Fruit fly (Drosophila melanogaster): ENCODE results near the gene Vps16A.
A peak's percentile ranks its signal among the peaks of the same experiment; 100 is the strongest.

Gene Vps16A

dm6 chr3R:9229996-9230601, 36.7 kb upstream of the Vps16A start:
- TF ChIP-seq Sp1 (GFP tag; optimal IDR thresholded peaks at IDR 0.05) = peak; percentile 9
- TF ChIP-seq Dif (GFP tag; optimal IDR thresholded peaks at IDR 0.05; ENCODE audit: partially characterized antibody) = no peak
- TF ChIP-seq Hr83 (GFP tag; optimal IDR thresholded peaks at IDR 0.05; ENCODE audit: poor library complexity, severe bottlenecking) = no peak
- TF ChIP-seq h (GFP tag; optimal IDR thresholded peaks at IDR 0.05) = peak; percentile 45
- TF ChIP-seq lola (GFP tag; optimal IDR thresholded peaks at IDR 0.05) = no peak
- peak; percentile 36 for TF ChIP-seq br (GFP tag; optimal IDR thresholded peaks at IDR 0.05)
- TF ChIP-seq fru (GFP tag; optimal IDR thresholded peaks at IDR 0.05) = peak; percentile 43
- no peak for TF ChIP-seq brk (GFP tag; optimal IDR thresholded peaks at IDR 0.05)
- TF ChIP-seq psq (GFP tag; optimal IDR thresholded peaks at IDR 0.05) = peak; percentile 10
- TF ChIP-seq foxo (GFP tag; optimal IDR thresholded peaks at IDR 0.05) = peak in 1 of 2 experiments; percentile 33
- no peak for TF ChIP-seq Rel (GFP tag; optimal IDR thresholded peaks at IDR 0.05)
- TF ChIP-seq Rel (tag; optimal IDR thresholded peaks at IDR 0.05) = peak; percentile 50
- peak; percentile 48 for TF ChIP-seq rgr (GFP tag; optimal IDR thresholded peaks at IDR 0.05)
- TF ChIP-seq sage (GFP tag; optimal IDR thresholded peaks at IDR 0.05) = peak; percentile 24
- no peak for TF ChIP-seq Dfd (GFP tag; optimal IDR thresholded peaks at IDR 0.05)
- peak; percentile 51 for TF ChIP-seq woc (GFP tag; optimal IDR thresholded peaks at IDR 0.05)
- peak; percentile 18 for TF ChIP-seq OdsH (GFP tag; optimal IDR thresholded peaks at IDR 0.05)

dm6 chr3R:9232346-9232745, 34.5 kb upstream of the Vps16A start:
- TF ChIP-seq Dfd (GFP tag; optimal IDR thresholded peaks at IDR 0.05) (peak; percentile 92), Abd-B (GFP tag; optimal IDR thresholded peaks at IDR 0.05) (no peak)

- TF ChIP-seq Dfd (GFP tag; optimal IDR thresholded peaks at IDR 0.05) (peak; percentile 97), GATAd (GFP tag; optimal IDR thresholded peaks at IDR 0.05) (no peak)
Measured at dm6 chr3R:9233763-9234162, 33.1 kb upstream of the Vps16A start.

- TF ChIP-seq Dfd (GFP tag; optimal IDR thresholded peaks at IDR 0.05) = peak; percentile 42
- no peak for TF ChIP-seq Rel (GFP tag; optimal IDR thresholded peaks at IDR 0.05)
- TF ChIP-seq Rel (tag; optimal IDR thresholded peaks at IDR 0.05) = no peak
Measured at dm6 chr3R:9234756-9235255, 32.0 kb upstream of the Vps16A start.

dm6 chr3R:9236070-9236492, 30.7 kb upstream of the Vps16A start:
- no peak for TF ChIP-seq dsf (GFP tag; optimal IDR thresholded peaks at IDR 0.05; ENCODE audit: borderline replicate concordance)
- peak; percentile 55 for TF ChIP-seq N (GFP tag; optimal IDR thresholded peaks at IDR 0.05)
- no peak for TF ChIP-seq rgr (GFP tag; optimal IDR thresholded peaks at IDR 0.05)
- TF ChIP-seq pan (optimal IDR thresholded peaks at IDR 0.05) = no peak
- TF ChIP-seq fru (GFP tag; optimal IDR thresholded peaks at IDR 0.05) = peak; percentile 42
- no peak for TF ChIP-seq Rel (GFP tag; optimal IDR thresholded peaks at IDR 0.05)
- no peak for TF ChIP-seq Rel (tag; optimal IDR thresholded peaks at IDR 0.05)
- no peak for TF ChIP-seq Mio (GFP tag; optimal IDR thresholded peaks at IDR 0.05)
- no peak for TF ChIP-seq Hnf4 (GFP tag; optimal IDR thresholded peaks at IDR 0.05)
- peak; percentile 10 for TF ChIP-seq br (GFP tag; optimal IDR thresholded peaks at IDR 0.05)
- TF ChIP-seq HLH106 (tag; optimal IDR thresholded peaks at IDR 0.05) = no peak
- TF ChIP-seq jim (GFP tag; optimal IDR thresholded peaks at IDR 0.05) = no peak
- no peak for TF ChIP-seq sv (GFP tag; optimal IDR thresholded peaks at IDR 0.05)
- no peak for TF ChIP-seq OdsH (GFP tag; optimal IDR thresholded peaks at IDR 0.05)
- no peak for TF ChIP-seq tai (GFP tag; optimal IDR thresholded peaks at IDR 0.05)
- no peak for TF ChIP-seq dmrt93B (GFP tag; optimal IDR thresholded peaks at IDR 0.05)
- no peak for TF ChIP-seq Hr83 (GFP tag; optimal IDR thresholded peaks at IDR 0.05; ENCODE audit: poor library complexity, severe bottlenecking)
- TF ChIP-seq h (GFP tag; optimal IDR thresholded peaks at IDR 0.05) = no peak
- TF ChIP-seq Hr78 (GFP tag; optimal IDR thresholded peaks at IDR 0.05) = no peak
- TF ChIP-seq CG32264 (GFP tag; optimal IDR thresholded peaks at IDR 0.05) = no peak
- peak; percentile 97 for TF ChIP-seq psq (GFP tag; optimal IDR thresholded peaks at IDR 0.05)
- no peak for TF ChIP-seq CrebA (GFP tag; optimal IDR thresholded peaks at IDR 0.05; ENCODE audit: borderline replicate concordance)
- TF ChIP-seq CG9705 (GFP tag; optimal IDR thresholded peaks at IDR 0.05) = no peak
- TF ChIP-seq foxo (GFP tag; optimal IDR thresholded peaks at IDR 0.05) = no peak
- TF ChIP-seq Vsx2 (GFP tag; optimal IDR thresholded peaks at IDR 0.05; ENCODE audit: partially characterized antibody) = no peak
- no peak for TF ChIP-seq Myc (optimal IDR thresholded peaks at IDR 0.05)
- TF ChIP-seq lola (GFP tag; optimal IDR thresholded peaks at IDR 0.05) = no peak
- no peak for TF ChIP-seq Sp1 (GFP tag; optimal IDR thresholded peaks at IDR 0.05)
- no peak for TF ChIP-seq GATAd (GFP tag; optimal IDR thresholded peaks at IDR 0.05)
- TF ChIP-seq Dif (GFP tag; optimal IDR thresholded peaks at IDR 0.05; ENCODE audit: partially characterized antibody) = peak; percentile 17
- TF ChIP-seq Jra (GFP tag; optimal IDR thresholded peaks at IDR 0.05) = no peak
- no peak for TF ChIP-seq sage (GFP tag; optimal IDR thresholded peaks at IDR 0.05)
- TF ChIP-seq Abd-B (GFP tag; optimal IDR thresholded peaks at IDR 0.05) = no peak
- TF ChIP-seq usp (GFP tag; optimal IDR thresholded peaks at IDR 0.05) = no peak
- TF ChIP-seq brk (GFP tag; optimal IDR thresholded peaks at IDR 0.05) = no peak
- TF ChIP-seq Dfd (GFP tag; optimal IDR thresholded peaks at IDR 0.05) = no peak
- no peak for TF ChIP-seq ey (GFP tag; optimal IDR thresholded peaks at IDR 0.05)
- TF ChIP-seq woc (GFP tag; optimal IDR thresholded peaks at IDR 0.05) = no peak

All from whole organism, wandering third instar larva.